Worm (Caenorhabditis elegans) whole organism, L2 larva: ENCODE results near the gene gly-7.

Experiments used
- C34F6.9 ChIP-seq: fragments of 150-350 bp; optimal IDR thresholded peaks from 2 replicates; lab custom pipeline; 2014; ENCODE audit warnings: missing biosample characterization, missing genetic modification characterization
- F13H6.1 ChIP-seq: sonication (generic microtip); optimal IDR thresholded peaks from 2 replicates; lab custom pipeline; 2016; ENCODE audit warnings: missing genetic modification characterization, missing compliant biosample characterization
- R02D3.7 ChIP-seq: fragments of 150-350 bp; optimal IDR thresholded peaks from 2 replicates; lab custom pipeline; 2014; ENCODE audit warnings: missing biosample characterization, missing genetic modification characterization
- Y55F3AM.14 ChIP-seq: fragments of 200-800 bp; sonication (Bioruptor generic); optimal IDR thresholded peaks from 2 replicates; lab custom pipeline; 2018; ENCODE audit warnings: mild to moderate bottlenecking, missing genetic modification characterization, missing compliant biosample characterization
- alr-1 ChIP-seq: fragments of 150-350 bp; optimal IDR thresholded peaks from 2 replicates; lab custom pipeline; 2014; ENCODE audit warnings: missing biosample characterization, missing genetic modification characterization
- ama-1 ChIP-seq: fragments of 150-350 bp; optimal IDR thresholded peaks from 2 replicates; lab custom pipeline; 2018; ENCODE audit warnings: inconsistent platforms
- blmp-1 ChIP-seq: sonication (generic microtip); optimal IDR thresholded peaks from 2 replicates; lab custom pipeline; 2017; ENCODE audit warnings: missing genetic modification characterization, mild to moderate bottlenecking, missing compliant biosample characterization, antibody characterized with exemption, moderate library complexity; ENCODE audit not compliant: insufficient read depth
- ceh-16 ChIP-seq: fragments of 150-350 bp; optimal IDR thresholded peaks from 2 replicates; lab custom pipeline; 2014; ENCODE audit warnings: missing biosample characterization, missing genetic modification characterization
- crh-2 ChIP-seq: sonication (generic microtip); optimal IDR thresholded peaks from 2 replicates; lab custom pipeline; 2017; ENCODE audit warnings: missing biosample characterization, missing genetic modification characterization
- egl-27 ChIP-seq: sonication (generic microtip); optimal IDR thresholded peaks from 3 replicates; lab custom pipeline; 2017; ENCODE audit warnings: missing biosample characterization, missing genetic modification reagents, missing genetic modification characterization
- elt-3 ChIP-seq: sonication (generic microtip); optimal IDR thresholded peaks from 2 replicates; lab custom pipeline; 2017; ENCODE audit warnings: missing biosample characterization, missing genetic modification characterization
- fos-1 ChIP-seq: fragments of 150-350 bp; optimal IDR thresholded peaks from 2 replicates; lab custom pipeline; 2014; ENCODE audit warnings: missing biosample characterization, missing genetic modification characterization
- gmeb-1 ChIP-seq: fragments of 150-350 bp; optimal IDR thresholded peaks from 2 replicates; lab custom pipeline; 2014; ENCODE audit warnings: missing biosample characterization, missing genetic modification characterization
- lin-13 ChIP-seq: fragments of 150-350 bp; optimal IDR thresholded peaks from 2 replicates; lab custom pipeline; 2014; ENCODE audit warnings: missing biosample characterization, missing genetic modification reagents, missing genetic modification characterization
- lsy-2 ChIP-seq, 2 experiments: fragments of 150-350 bp in 1 of 2; sonication (generic microtip) in 1 of 2; optimal IDR thresholded peaks; 2 replicates each; lab custom pipeline; 2014 to 2017; ENCODE audit warnings: missing biosample characterization in 2 of 2, missing genetic modification characterization in 2 of 2
- mbf-1 ChIP-seq: sonication (generic microtip); optimal IDR thresholded peaks from 2 replicates; lab custom pipeline; 2017; ENCODE audit warnings: missing biosample characterization, missing genetic modification characterization
- mdl-1 ChIP-seq, 2 experiments: fragments of 150-350 bp in 1 of 2; sonication (generic microtip) in 1 of 2; optimal IDR thresholded peaks; 2 replicates each; lab custom pipeline; 2017; ENCODE audit warnings: missing biosample characterization in 2 of 2, missing genetic modification characterization in 2 of 2
- nhr-10 ChIP-seq: sonication (generic microtip); optimal IDR thresholded peaks from 2 replicates; lab custom pipeline; 2017; ENCODE audit warnings: missing biosample characterization, missing genetic modification characterization
- nhr-11 ChIP-seq: fragments of 150-350 bp; optimal IDR thresholded peaks from 2 replicates; lab custom pipeline; 2014; ENCODE audit warnings: missing biosample characterization, missing genetic modification characterization
- nhr-129 ChIP-seq: fragments of 150-350 bp; optimal IDR thresholded peaks from 2 replicates; lab custom pipeline; 2014; ENCODE audit warnings: missing biosample characterization, missing genetic modification characterization
- nhr-21 ChIP-seq: fragments of 150-350 bp; optimal IDR thresholded peaks from 2 replicates; lab custom pipeline; 2014; ENCODE audit warnings: missing biosample characterization, missing genetic modification characterization
- nhr-237 ChIP-seq: fragments of 150-350 bp; optimal IDR thresholded peaks from 2 replicates; lab custom pipeline; 2014; ENCODE audit warnings: missing biosample characterization, missing genetic modification characterization
- nhr-25 ChIP-seq: fragments of 150-350 bp; sonication (generic microtip); optimal IDR thresholded peaks from 3 replicates; lab custom pipeline; 2014; ENCODE audit warnings: missing biosample characterization, missing genetic modification characterization
- nhr-6 ChIP-seq: fragments of 150-350 bp; optimal IDR thresholded peaks from 2 replicates; lab custom pipeline; 2014; ENCODE audit warnings: missing biosample characterization, missing genetic modification characterization
- sem-4 ChIP-seq: fragments of 150-350 bp; optimal IDR thresholded peaks from 2 replicates; lab custom pipeline; 2014; ENCODE audit warnings: missing biosample characterization, missing genetic modification reagents, missing genetic modification characterization
- skn-1 ChIP-seq: sonication (generic microtip); optimal IDR thresholded peaks from 2 replicates; lab custom pipeline; 2017; ENCODE audit warnings: missing biosample characterization, missing genetic modification characterization
- sma-3 ChIP-seq: sonication (generic microtip); optimal IDR thresholded peaks from 2 replicates; lab custom pipeline; 2016; ENCODE audit warnings: missing genetic modification reagents, missing genetic modification characterization, missing compliant biosample characterization
- snpc-4 ChIP-seq: fragments of 150-350 bp; optimal IDR thresholded peaks from 2 replicates; lab custom pipeline; 2014; ENCODE audit warnings: missing biosample characterization, missing genetic modification characterization
- unc-55 ChIP-seq: fragments of 150-350 bp; sonication (generic microtip); optimal IDR thresholded peaks from 3 replicates; lab custom pipeline; 2014; ENCODE audit warnings: missing biosample characterization, missing genetic modification reagents, missing genetic modification characterization
- zag-1 ChIP-seq: fragments of 150-350 bp; optimal IDR thresholded peaks from 2 replicates; lab custom pipeline; 2014; ENCODE audit warnings: missing biosample characterization, missing genetic modification characterization
- ztf-4 ChIP-seq: fragments of 150-350 bp; optimal IDR thresholded peaks from 2 replicates; lab custom pipeline; 2014; ENCODE audit warnings: missing biosample characterization, missing genetic modification characterization

gly-7 gene

ce11 chrV:1855087-1855486 lies 34.0 kb upstream of the gly-7 start:
- TF ChIP-seq nhr-25 (peak; percentile 23), ceh-16 (tag; lab: Kevin White, UChicago) (no peak)

- TF ChIP-seq fos-1 (no peak), zag-1 (tag; lab: Kevin White, UChicago) (no peak), nhr-6 (tag; lab: Kevin White, UChicago) (no peak), gmeb-1 (tag; lab: Kevin White, UChicago) (no peak), nhr-25 (no peak), nhr-11 (tag; lab: Kevin White, UChicago) (no peak), R02D3.7 (tag; lab: Kevin White, UChicago) (no peak), nhr-237 (tag; lab: Kevin White, UChicago) (no peak), ama-1 (lab: Kevin White, UChicago) (no peak), mdl-1 (tag; optimal IDR thresholded peaks at IDR 0.05; lab: Kevin White, UChicago) (no peak), lsy-2 (tag; optimal IDR thresholded peaks at IDR 0.05; lab: Kevin White, UChicago) (no peak), skn-1 (no peak), nhr-10 (tag; lab: Kevin White, UChicago) (no peak), sem-4 (tag; lab: Kevin White, UChicago) (no peak)
Observed at ce11 chrV:1848590-1848989, 27.5 kb upstream of the gly-7 start.

ce11 chrV:1845977-1846376 lies 24.9 kb upstream of the gly-7 start, which contains the start of gene T10B5.7:
TSS of gene T10B5.7 (plus strand) at chrV:1846201.
- TF ChIP-seq fos-1 (peak; percentile 86), ztf-4 (tag; lab: Kevin White, UChicago) (no peak)

ce11 chrV:1841744-1842143 lies 20.6 kb upstream of the gly-7 start, which contains the start of gene T10B5.8:
TSS of gene T10B5.8 (plus strand) at chrV:1842044.
- no peak for TF ChIP-seq ztf-4 (tag; lab: Kevin White, UChicago)
- no peak for TF ChIP-seq gmeb-1 (tag; lab: Kevin White, UChicago)
- TF ChIP-seq elt-3 (tag; lab: Kevin White, UChicago), result no peak
- no peak for TF ChIP-seq R02D3.7 (tag; lab: Kevin White, UChicago)
- TF ChIP-seq lin-13 (GFP tag; lab: Kevin White, UChicago), result no peak
- no peak for TF ChIP-seq skn-1
- TF ChIP-seq snpc-4, result no peak
- TF ChIP-seq egl-27 (tag; lab: Kevin White, UChicago), result no peak
- no peak for TF ChIP-seq F13H6.1 (tag; lab: Kevin White, UChicago)
- TF ChIP-seq, all 48 proteins: peak for 0

ce11 chrV:1829973-1830372 lies 8.8 kb upstream of the gly-7 start, which contains the start of gene Y32G9B.1:
TSS of gene Y32G9B.1 (minus strand) at chrV:1830073.
- TF ChIP-seq F13H6.1 (tag; lab: Kevin White, UChicago), result no peak
- no peak for TF ChIP-seq sem-4 (tag; lab: Kevin White, UChicago)
- no peak for TF ChIP-seq elt-3 (tag; lab: Kevin White, UChicago)
- no peak for TF ChIP-seq alr-1 (tag; lab: Kevin White, UChicago)
- TF ChIP-seq crh-2 (tag; lab: Kevin White, UChicago), result no peak
- TF ChIP-seq nhr-21 (tag; lab: Kevin White, UChicago), result peak; percentile 3
- no peak for TF ChIP-seq Y55F3AM.14 (GFP tag; lab: Kevin White, UChicago)
- TF ChIP-seq fos-1, result peak; percentile 0
- peak; percentile 30 for TF ChIP-seq blmp-1 (tag; lab: Kevin White, UChicago)

- TF ChIP-seq unc-55 (GFP tag; lab: Kevin White, UChicago) (no peak), mbf-1 (tag; lab: Kevin White, UChicago) (no peak), nhr-10 (tag; lab: Kevin White, UChicago) (no peak), egl-27 (tag; lab: Kevin White, UChicago) (no peak), sma-3 (GFP tag; lab: Kevin White, UChicago) (no peak), skn-1 (no peak), C34F6.9 (no peak), gmeb-1 (tag; lab: Kevin White, UChicago) (no peak), nhr-129 (tag; lab: Kevin White, UChicago) (no peak), R02D3.7 (tag; lab: Kevin White, UChicago) (no peak), fos-1 (no peak), ztf-4 (tag; lab: Kevin White, UChicago) (no peak)
Observed at ce11 chrV:1824528-1824927, 3.4 kb upstream of the gly-7 start.
